Fruit fly (Drosophila melanogaster): ENCODE results near the gene CG14257.
A peak's percentile ranks its signal among the peaks of the same experiment; 100 is the strongest.

Gene CG14257

dm6 chr3R:27111784-27112602, 36.3 kb downstream of the CG14257 start, which contains the start of the genes gb and CG5815 (continued):
- TF ChIP-seq vfl (GFP tag; optimal IDR thresholded peaks at IDR 0.05), result peak; percentile 91
- TF ChIP-seq grau (tag; optimal IDR thresholded peaks at IDR 0.05), result peak; percentile 91
- peak; percentile 70 for TF ChIP-seq Jarid2 (GFP tag; optimal IDR thresholded peaks at IDR 0.05)
- peak; percentile 94 for TF ChIP-seq CG30403 (GFP tag; optimal IDR thresholded peaks at IDR 0.05)
- peak; percentile 92 for TF ChIP-seq knrl (GFP tag; IDR thresholded peaks at IDR 0.05; ENCODE audit: partially characterized antibody)
- TF ChIP-seq Sry-β (GFP tag; optimal IDR thresholded peaks at IDR 0.05), result peak; percentile 92
- peak; percentile 86; the same call in 2 of the 3 replicates for TF ChIP-seq CG6175 (GFP tag; IDR thresholded peaks at IDR 0.05)
- peak; percentile 84 for TF ChIP-seq gce (GFP tag; IDR thresholded peaks at IDR 0.05)
- peak; percentile 83 for TF ChIP-seq CG9797 (GFP tag; optimal IDR thresholded peaks at IDR 0.05)
- peak; percentile 91 for TF ChIP-seq lmd (GFP tag; IDR thresholded peaks at IDR 0.05)
- TF ChIP-seq ranshi (GFP tag; IDR thresholded peaks at IDR 0.05), result peak; percentile 89
- peak; percentile 70 for TF ChIP-seq CG6854 (GFP tag; optimal IDR thresholded peaks at IDR 0.05)
- peak; percentile 87 for TF ChIP-seq CG18262 (tag; optimal IDR thresholded peaks at IDR 0.05)
- TF ChIP-seq CG6254 (GFP tag; optimal IDR thresholded peaks at IDR 0.05), result peak; percentile 92
- TF ChIP-seq chif (GFP tag; optimal IDR thresholded peaks at IDR 0.05), result peak; percentile 78 to 84
- TF ChIP-seq CG14014 (GFP tag; IDR thresholded peaks at IDR 0.05), result peak; percentile 93
- TF ChIP-seq dati (GFP tag; IDR thresholded peaks at IDR 0.05), result no peak; the same call in 1 of the 2 replicates
- TF ChIP-seq gfzf (GFP tag; optimal IDR thresholded peaks at IDR 0.05), result peak; percentile 69
- TF ChIP-seq E2f2 (GFP tag; IDR thresholded peaks at IDR 0.05), result peak; percentile 77
- TF ChIP-seq aop (GFP tag; IDR thresholded peaks at IDR 0.05), result 0 out of 2 replicates have a peak, but pooled peaks have one; percentile 40
- TF ChIP-seq CG1832 (GFP tag; optimal IDR thresholded peaks at IDR 0.05), result peak; percentile 77
- peak; percentile 82 for TF ChIP-seq D19B (GFP tag; optimal IDR thresholded peaks at IDR 0.05)
- peak; percentile 89 for TF ChIP-seq H2.0 (GFP tag; IDR thresholded peaks at IDR 0.05)
- TF ChIP-seq abd-A (tag; optimal IDR thresholded peaks at IDR 0.05), result no peak
- TF ChIP-seq br (optimal IDR thresholded peaks at IDR 0.05), result no peak
- TF ChIP-seq her (GFP tag; optimal IDR thresholded peaks at IDR 0.05), result peak; percentile 15
- TF ChIP-seq HmgZ (tag; optimal IDR thresholded peaks at IDR 0.05), result peak; percentile 91
- TF ChIP-seq grn (GFP tag; optimal IDR thresholded peaks at IDR 0.05), result peak; percentile 61
- TF ChIP-seq klu (GFP tag; IDR thresholded peaks at IDR 0.05), result peak; percentile 85
- TF ChIP-seq CG8388 (GFP tag; optimal IDR thresholded peaks at IDR 0.05), result peak; percentile 79
- peak; percentile 91 for TF ChIP-seq Hsf (GFP tag; optimal IDR thresholded peaks at IDR 0.05)
- TF ChIP-seq btn (GFP tag; optimal IDR thresholded peaks at IDR 0.05), result peak; percentile 26
- TF ChIP-seq CG2889 (GFP tag; IDR thresholded peaks at IDR 0.05), result peak; percentile 85
- peak; percentile 98 for TF ChIP-seq Dll (GFP tag; IDR thresholded peaks at IDR 0.05; ENCODE audit: partially characterized antibody)
- peak; percentile 79 for TF ChIP-seq croc (GFP tag; conservative IDR thresholded peaks at IDR 0.05)
- peak; percentile 84 for TF ChIP-seq sob (GFP tag; IDR thresholded peaks at IDR 0.05)
- peak; percentile 51 for TF ChIP-seq Antp (GFP tag; optimal IDR thresholded peaks at IDR 0.05)
- no peak for TF ChIP-seq luna (GFP tag; optimal IDR thresholded peaks at IDR 0.05)
- peak; percentile 97 for TF ChIP-seq CG9932 (GFP tag; IDR thresholded peaks at IDR 0.05)
- TF ChIP-seq CG3847 (GFP tag; IDR thresholded peaks at IDR 0.05), result peak; percentile 93
- TF ChIP-seq CG33213 (GFP tag; optimal IDR thresholded peaks at IDR 0.05), result peak; percentile 88
- TF ChIP-seq CG8290 (GFP tag; optimal IDR thresholded peaks at IDR 0.05), result peak; percentile 90
- peak in 1 of 2 experiments; percentile 84 for TF ChIP-seq CG8290 (tag; optimal IDR thresholded peaks at IDR 0.05)
- TF ChIP-seq jing (GFP tag; optimal IDR thresholded peaks at IDR 0.05), result peak; percentile 76
- peak; percentile 84 for TF ChIP-seq ase (GFP tag; IDR thresholded peaks at IDR 0.05)
- peak; percentile 90 for TF ChIP-seq CG10147 (GFP tag; optimal IDR thresholded peaks at IDR 0.05)
- no peak for TF ChIP-seq HmgD (GFP tag; optimal IDR thresholded peaks at IDR 0.05)
- TF ChIP-seq mld (GFP tag; IDR thresholded peaks at IDR 0.05; ENCODE audit: partially characterized antibody), result peak; percentile 87
- peak; percentile 96 for TF ChIP-seq Rfx (GFP tag; IDR thresholded peaks at IDR 0.05)
- peak; percentile 23 for TF ChIP-seq CG9876 (GFP tag; optimal IDR thresholded peaks at IDR 0.05)

Measured in whole organism, embryonic.